Worm (Caenorhabditis elegans): Measurements from ENCODE around the gene srxa-4.

- no peak for TF ChIP-seq sptf-2 (GFP tag; optimal IDR thresholded peaks at IDR 0.05)
- no peak for TF ChIP-seq ZK185.1 (tag; optimal IDR thresholded peaks at IDR 0.05; ENCODE audit: poor library complexity, severe bottlenecking)
- TF ChIP-seq F49E8.2 (tag; optimal IDR thresholded peaks at IDR 0.05; ENCODE audit: insufficient read depth), result no peak
- no peak for TF ChIP-seq ama-1 (optimal IDR thresholded peaks at IDR 0.05)
- no peak for TF ChIP-seq ama-1 (GFP tag; optimal IDR thresholded peaks at IDR 0.05)
- TF ChIP-seq Y56A3A.18 (GFP tag; IDR thresholded peaks at IDR 0.05), result no peak
- TF ChIP-seq nhr-80 (tag; optimal IDR thresholded peaks at IDR 0.05), result no peak
- no peak for TF ChIP-seq let-526 (GFP tag; IDR thresholded peaks at IDR 0.05)
- TF ChIP-seq ztf-28 (GFP tag; IDR thresholded peaks at IDR 0.05), result no peak
- no peak for TF ChIP-seq F37B4.10 (GFP tag; IDR thresholded peaks at IDR 0.05)
- TF ChIP-seq mes-4 (tag; optimal IDR thresholded peaks at IDR 0.05), result no peak
Observed at ce11 chrV:7431016-7431415, 10.8 kb downstream of the srxa-4 start, which contains the start of gene srw-71.
